Worm (Caenorhabditis elegans) whole organism, L1 larva: Measurements from ENCODE around the gene Y73C8C.8.
"Not testable (repeated sequence)": the region's sequence is repeated elsewhere in the genome, so short reads cannot be mapped to it uniquely, and the experiment has no call there.

ENCODE experiments used
- aly-2 ChIP-seq: fragments of 150-350 bp; optimal IDR thresholded peaks from 2 replicates; lab custom pipeline; 2014; ENCODE audit warnings: missing biosample characterization, missing genetic modification characterization
- elt-2 ChIP-seq: sonication (generic microtip); optimal IDR thresholded peaks from 2 replicates; lab custom pipeline; 2016; ENCODE audit warnings: missing genetic modification characterization, mild to moderate bottlenecking, inconsistent platforms, missing compliant biosample characterization, missing genetic modification reagents
- irx-1 ChIP-seq: sonication (generic microtip); optimal IDR thresholded peaks from 2 replicates; lab custom pipeline; 2016; ENCODE audit warnings: missing genetic modification characterization, missing compliant biosample characterization
- unc-62 ChIP-seq: fragments of 150-350 bp; optimal IDR thresholded peaks from 2 replicates; lab custom pipeline; 2014; ENCODE audit warnings: missing biosample characterization, missing genetic modification reagents, missing genetic modification characterization

DNA sequence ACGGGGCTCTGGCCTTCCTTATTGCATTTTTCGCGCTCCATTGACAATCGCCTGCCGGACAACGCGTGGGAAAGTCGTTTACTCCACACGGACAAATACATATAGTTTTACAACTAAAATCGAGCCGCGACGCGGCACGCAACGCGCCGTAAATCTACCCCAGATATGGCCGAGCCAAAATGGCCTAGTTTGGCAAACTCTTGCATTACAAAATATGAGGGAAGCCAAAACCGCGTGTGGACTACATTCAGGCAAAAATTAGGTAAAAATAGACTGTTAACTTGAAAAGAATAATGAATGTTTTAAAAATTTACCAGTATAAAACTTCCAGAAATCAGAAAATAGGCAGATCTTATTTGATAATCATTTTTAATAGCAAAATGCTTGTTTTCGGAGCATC lies 49.2 kb downstream of the Y73C8C.8 start, which contains the start of gene srt-16:
- TF ChIP-seq irx-1 (tag; lab: Kevin White, UChicago); elt-2; unc-62; aly-2: not testable (repeated sequence)
